Fruit fly (Drosophila melanogaster) whole organism, embryonic: ENCODE results near the gene CG16957.

ENCODE experiments used
- C15 ChIP-seq: fragments of 200-800 bp; sonication (Bioruptor generic); IDR thresholded peaks from 3 replicates; pipeline ENCODE4 v1.3.6; 2022; ENCODE audit warnings: missing biosample characterization, missing genetic modification characterization
- CG10543 ChIP-seq: fragments of 200-800 bp; sonication (Bioruptor generic); optimal IDR thresholded peaks from 3 replicates; lab custom pipeline; 2017; ENCODE audit warnings: missing biosample characterization, mild to moderate bottlenecking, missing genetic modification characterization, moderate library complexity
- CG11456 ChIP-seq: fragments of 200-800 bp; sonication (Bioruptor generic); IDR thresholded peaks from 3 replicates; pipeline ENCODE4 v1.3.6; 2022; ENCODE audit warnings: missing biosample characterization, missing genetic modification characterization
- CG11695 ChIP-seq: fragments of 200-800 bp; sonication (Bioruptor generic); IDR thresholded peaks from 3 replicates; pipeline ENCODE4 v1.3.6; 2022; ENCODE audit warnings: missing biosample characterization, missing genetic modification characterization
- CG12219 ChIP-seq: fragments of 200-800 bp; sonication (Bioruptor generic); optimal IDR thresholded peaks from 3 replicates; lab custom pipeline; 2018; ENCODE audit warnings: missing biosample characterization, mild to moderate bottlenecking, missing genetic modification characterization
- CG12659 ChIP-seq: fragments of 200-800 bp; sonication (Bioruptor generic); optimal IDR thresholded peaks from 3 replicates; lab custom pipeline; 2017; ENCODE audit warnings: mild to moderate bottlenecking, missing biosample characterization, missing genetic modification reagents, missing genetic modification characterization
- CG13775 ChIP-seq: fragments of 200-800 bp; sonication (Bioruptor generic); optimal IDR thresholded peaks from 3 replicates; lab custom pipeline; 2017; ENCODE audit warnings: missing biosample characterization, mild to moderate bottlenecking, missing genetic modification characterization
- CG15514 ChIP-seq: fragments of 200-800 bp; sonication (Bioruptor generic); optimal IDR thresholded peaks from 3 replicates; lab custom pipeline; 2017; ENCODE audit warnings: missing biosample characterization, missing genetic modification characterization, mild to moderate bottlenecking, moderate library complexity, missing genetic modification reagents
- CG17802 ChIP-seq: fragments of 200-800 bp; sonication (Bioruptor generic); optimal IDR thresholded peaks from 2 replicates; lab custom pipeline; 2018; ENCODE audit warnings: missing biosample characterization, mild to moderate bottlenecking, missing genetic modification characterization, moderate library complexity
- CG18262 ChIP-seq: fragments of 200-800 bp; optimal IDR thresholded peaks from 3 replicates; lab custom pipeline; 2019; ENCODE audit warnings: missing biosample characterization, mild to moderate bottlenecking, missing genetic modification characterization, moderate library complexity
- CG18599 ChIP-seq: fragments of 200-800 bp; sonication (Bioruptor generic); optimal IDR thresholded peaks from 3 replicates; lab custom pipeline; 2017; ENCODE audit warnings: missing biosample characterization, missing genetic modification characterization, mild to moderate bottlenecking, moderate library complexity, missing genetic modification reagents
- CG32772 ChIP-seq: fragments of 200-800 bp; sonication (Bioruptor generic); IDR thresholded peaks from 2 replicates; pipeline ENCODE4 v1.3.6; 2022; ENCODE audit warnings: missing biosample characterization, missing genetic modification characterization
- CG34376 ChIP-seq: fragments of 200-800 bp; sonication (Bioruptor generic); optimal IDR thresholded peaks from 2 replicates; lab custom pipeline; 2018; ENCODE audit warnings: missing biosample characterization, mild to moderate bottlenecking, missing genetic modification characterization
- CG4707 ChIP-seq: fragments of 200-800 bp; sonication (Bioruptor generic); optimal IDR thresholded peaks from 2 replicates; lab custom pipeline; 2018; ENCODE audit warnings: missing biosample characterization, mild to moderate bottlenecking, missing genetic modification characterization, moderate library complexity
- CG6175 ChIP-seq: fragments of 200-800 bp; sonication (Bioruptor generic); IDR thresholded peaks from 3 replicates; pipeline ENCODE4 v1.3.6; 2022; ENCODE audit warnings: missing biosample characterization, missing genetic modification characterization
- CG9215 ChIP-seq: fragments of 200-800 bp; sonication (Bioruptor generic); IDR thresholded peaks from 2 replicates; pipeline ENCODE4 v1.3.6; 2022; ENCODE audit warnings: missing biosample characterization, missing genetic modification characterization
- Camta ChIP-seq: fragments of 200-800 bp; sonication (Bioruptor generic); optimal IDR thresholded peaks from 2 replicates; lab custom pipeline; 2016; ENCODE audit warnings: missing biosample characterization, missing genetic modification characterization
- Dek ChIP-seq: fragments of 200-800 bp; sonication (Bioruptor generic); optimal IDR thresholded peaks from 3 replicates; lab custom pipeline; 2019; ENCODE audit warnings: missing biosample characterization, mild to moderate bottlenecking, missing genetic modification characterization, moderate library complexity
- E2f1 ChIP-seq: fragments of 200-800 bp; sonication (Bioruptor generic); IDR thresholded peaks from 2 replicates; pipeline ENCODE4 v1.3.6; 2022; ENCODE audit warnings: missing biosample characterization, missing genetic modification characterization
- ERR ChIP-seq: fragments of 200-800 bp; sonication (Bioruptor generic); optimal IDR thresholded peaks from 2 replicates; lab custom pipeline; 2016; ENCODE audit warnings: missing biosample characterization, missing genetic modification characterization
- Ets97D ChIP-seq: fragments of 200-800 bp; sonication (Bioruptor generic); optimal IDR thresholded peaks from 3 replicates; lab custom pipeline; 2016; ENCODE audit warnings: missing biosample characterization, missing genetic modification characterization
- Gug ChIP-seq: fragments of 200-800 bp; sonication (Bioruptor generic); IDR thresholded peaks from 4 replicates; pipeline ENCODE4 v1.3.6; 2022; ENCODE audit warnings: missing biosample characterization, missing genetic modification characterization
- Hey ChIP-seq: fragments of 200-800 bp; sonication (Bioruptor generic); optimal IDR thresholded peaks from 3 replicates; lab custom pipeline; 2018; ENCODE audit warnings: missing biosample characterization, mild to moderate bottlenecking, missing genetic modification characterization
- Hmr ChIP-seq: fragments of 200-800 bp; sonication (Bioruptor generic); optimal IDR thresholded peaks from 3 replicates; lab custom pipeline; 2017; ENCODE audit warnings: mild to moderate bottlenecking, missing biosample characterization, missing genetic modification reagents, missing genetic modification characterization
- Hr78 ChIP-seq, 2 experiments: fragments of 200-800 bp in 1 of 2; fragments of >200 bp in 1 of 2; sonication (Bioruptor generic) in 1 of 2; optimal IDR thresholded peaks; 2 replicates each; lab custom pipeline; 2017 to 2019; ENCODE audit warnings: missing biosample characterization in 2 of 2, missing genetic modification characterization in 2 of 2, mild to moderate bottlenecking in 1 of 2, moderate library complexity in 1 of 2
- Lim3 ChIP-seq: fragments of 200-800 bp; sonication (Bioruptor generic); IDR thresholded peaks from 2 replicates; pipeline ENCODE4 v1.3.6; 2022; ENCODE audit warnings: missing biosample characterization, missing genetic modification characterization
- Max ChIP-seq: fragments of 200-800 bp; sonication (Bioruptor generic); optimal IDR thresholded peaks from 2 replicates; lab custom pipeline; 2016; ENCODE audit warnings: missing biosample characterization, mild to moderate bottlenecking, missing genetic modification characterization
- Meics ChIP-seq: fragments of 200-800 bp; sonication (Bioruptor generic); optimal IDR thresholded peaks from 2 replicates; lab custom pipeline; 2017; ENCODE audit warnings: missing biosample characterization, mild to moderate bottlenecking, missing genetic modification characterization
- NfI ChIP-seq: fragments of 200-800 bp; sonication (Bioruptor generic); optimal IDR thresholded peaks from 3 replicates; lab custom pipeline; 2018; ENCODE audit warnings: missing biosample characterization, mild to moderate bottlenecking, missing genetic modification characterization, moderate library complexity
- Scr ChIP-seq: fragments of 200-800 bp; sonication (Bioruptor generic); IDR thresholded peaks from 2 replicates; pipeline ENCODE4 v1.3.6; 2022; ENCODE audit warnings: missing biosample characterization, missing genetic modification characterization; ENCODE audit not compliant: partially characterized antibody
- Taf1 ChIP-seq: fragments of 200-800 bp; sonication (Bioruptor generic); IDR thresholded peaks from 2 replicates; pipeline ENCODE4 v1.3.6; 2022; ENCODE audit warnings: missing biosample characterization, missing genetic modification characterization
- cas ChIP-seq: fragments of 200-800 bp; sonication (Bioruptor generic); IDR thresholded peaks from 2 replicates; pipeline ENCODE4 v1.3.6; 2022; ENCODE audit warnings: missing biosample characterization, missing genetic modification characterization
- caup ChIP-seq: fragments of 200-800 bp; sonication (Bioruptor generic); optimal IDR thresholded peaks from 3 replicates; lab custom pipeline; 2017; ENCODE audit warnings: missing biosample characterization, mild to moderate bottlenecking, missing genetic modification characterization, moderate library complexity; ENCODE audit not compliant: severe bottlenecking
- chinmo ChIP-seq: fragments of 200-800 bp; sonication (Bioruptor generic); IDR thresholded peaks from 4 replicates; pipeline ENCODE4 v1.3.6; 2022; ENCODE audit warnings: missing biosample characterization, missing genetic modification characterization; ENCODE audit not compliant: partially characterized antibody
- corto ChIP-seq: fragments of 200-800 bp; sonication (Bioruptor generic); optimal IDR thresholded peaks from 2 replicates; lab custom pipeline; 2016; ENCODE audit warnings: missing biosample characterization, mild to moderate bottlenecking, missing genetic modification characterization, moderate library complexity
- cwo ChIP-seq: fragments of 200-800 bp; sonication (Bioruptor generic); optimal IDR thresholded peaks from 3 replicates; lab custom pipeline; 2017; ENCODE audit warnings: missing biosample characterization, missing genetic modification characterization, mild to moderate bottlenecking, moderate library complexity, missing genetic modification reagents
- disco-r ChIP-seq: fragments of 200-800 bp; sonication (Bioruptor generic); optimal IDR thresholded peaks from 2 replicates; lab custom pipeline; 2016; ENCODE audit warnings: missing biosample characterization, missing genetic modification characterization
- grn ChIP-seq: fragments of 200-800 bp; sonication (Bioruptor generic); optimal IDR thresholded peaks from 3 replicates; lab custom pipeline; 2017; ENCODE audit warnings: missing biosample characterization, missing genetic modification characterization
- ind ChIP-seq: fragments of 200-800 bp; sonication (Bioruptor generic); optimal IDR thresholded peaks from 3 replicates; lab custom pipeline; 2016; ENCODE audit warnings: missing biosample characterization, missing genetic modification characterization
- lola ChIP-seq, 3 experiments: fragments of >200 bp in 2 of 3; fragments of 200-800 bp in 1 of 3; sonication (Bioruptor generic) in 1 of 3; optimal IDR thresholded peaks; 2 replicates each; lab custom pipeline; 2017 to 2019; ENCODE audit warnings: missing biosample characterization in 3 of 3, missing genetic modification characterization in 3 of 3, mild to moderate bottlenecking in 1 of 3, moderate library complexity in 1 of 3
- mld ChIP-seq: fragments of 200-800 bp; sonication (Bioruptor generic); IDR thresholded peaks from 3 replicates; pipeline ENCODE4 v1.3.6; 2022; ENCODE audit warnings: missing biosample characterization, missing genetic modification characterization; ENCODE audit not compliant: partially characterized antibody
- pho ChIP-seq: fragments of 200-800 bp; sonication (Bioruptor generic); optimal IDR thresholded peaks from 2 replicates; lab custom pipeline; 2016; ENCODE audit warnings: missing biosample characterization, missing genetic modification characterization
- sc ChIP-seq, 3 experiments: fragments of >200 bp in 2 of 3; fragments of 200-800 bp in 1 of 3; sonication (Bioruptor generic) in 1 of 3; optimal IDR thresholded peaks; 2 replicates in 2 of 3; 3 replicates in 1 of 3; lab custom pipeline; 2017; ENCODE audit warnings: mild to moderate bottlenecking in 1 of 3, missing biosample characterization in 1 of 3, missing genetic modification characterization in 1 of 3, missing genetic modification reagents in 1 of 3
- schlank ChIP-seq: fragments of 200-800 bp; sonication (Bioruptor generic); optimal IDR thresholded peaks from 2 replicates; lab custom pipeline; 2018; ENCODE audit warnings: missing biosample characterization, mild to moderate bottlenecking, missing genetic modification characterization
- sisA ChIP-seq: fragments of 200-800 bp; sonication (Bioruptor generic); IDR thresholded peaks from 2 replicates; pipeline ENCODE4 v1.3.6; 2022; ENCODE audit warnings: missing biosample characterization, missing genetic modification characterization
- slou ChIP-seq: fragments of 200-800 bp; sonication (Bioruptor generic); optimal IDR thresholded peaks from 3 replicates; lab custom pipeline; 2016; ENCODE audit warnings: missing biosample characterization, missing genetic modification characterization
- slp2 ChIP-seq: fragments of 200-800 bp; sonication (Bioruptor generic); optimal IDR thresholded peaks from 2 replicates; lab custom pipeline; 2016; ENCODE audit warnings: missing biosample characterization, missing genetic modification characterization
- stc ChIP-seq: fragments of 200-800 bp; sonication (Bioruptor generic); IDR thresholded peaks from 2 replicates; pipeline ENCODE4 v1.3.6; 2022; ENCODE audit warnings: missing biosample characterization, missing genetic modification characterization
- sug ChIP-seq: fragments of 200-800 bp; optimal IDR thresholded peaks from 2 replicates; lab custom pipeline; 2019; ENCODE audit warnings: missing biosample characterization, mild to moderate bottlenecking, missing genetic modification characterization, moderate library complexity

CG16957 gene

DNA sequence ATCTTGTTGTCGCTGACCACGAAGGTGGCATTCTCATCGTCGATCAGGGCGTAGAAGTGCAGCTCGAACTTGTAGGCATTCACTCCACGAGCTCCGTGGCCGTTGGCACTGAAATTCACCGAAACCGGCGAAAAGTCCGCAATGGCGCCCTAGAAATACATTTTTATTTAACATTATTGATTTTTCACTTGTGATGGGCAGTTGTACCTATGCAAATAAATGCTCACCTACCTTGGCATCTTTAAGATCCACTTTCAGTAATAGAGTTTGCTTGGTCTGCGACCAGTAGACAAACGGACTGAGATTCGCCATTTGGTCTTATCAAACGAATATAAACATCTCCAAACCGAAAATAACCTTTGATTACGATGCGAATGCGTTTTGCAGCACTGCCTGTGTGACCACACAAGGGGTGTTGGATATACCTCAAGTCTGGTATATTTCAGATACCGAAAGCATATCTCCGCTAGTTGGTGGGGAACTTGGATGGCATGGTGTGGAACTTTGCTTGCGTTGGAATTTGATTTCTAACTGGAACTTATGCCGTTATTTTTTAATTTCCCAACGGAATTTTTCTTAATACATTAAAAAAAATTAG, 49.4 kb upstream of the CG16957 start, which contains the start of gene Hacd2 (continued):
- TF ChIP-seq slp2 (GFP tag; lab: Kevin White, UChicago) (no peak), E2f1 (GFP tag; lab: Robert Waterston, UW) (no peak), CG15514 (GFP tag; lab: Kevin White, UChicago) (peak; percentile 87), slou (GFP tag; lab: Kevin White, UChicago) (no peak), CG32772 (no peak), ERR (GFP tag; lab: Kevin White, UChicago) (peak; percentile 53), Meics (GFP tag; lab: Kevin White, UChicago) (no peak), Scr (GFP tag; lab: Robert Waterston, UW) (peak; percentile 46), ind (peak; percentile 3), sc (optimal IDR thresholded peaks at IDR 0.05; lab: Kevin White, UChicago) (no peak), sc (GFP tag; optimal IDR thresholded peaks at IDR 0.05; lab: Kevin White, UChicago) (no peak), CG6175 (no peak), CG12219 (GFP tag; lab: Kevin White, UChicago) (no peak), mld (no peak), CG11695 (peak; percentile 50; the same call in 1 of the 3 replicates), Dek (tag; lab: Kevin White, UChicago) (peak; percentile 31), Ets97D (GFP tag; lab: Kevin White, UChicago) (peak; percentile 90), pho (GFP tag; lab: Kevin White, UChicago) (peak; percentile 39), schlank (tag; lab: Kevin White, UChicago) (no peak), Taf1 (GFP tag; lab: Robert Waterston, UW) (no peak), disco-r (GFP tag; lab: Kevin White, UChicago) (no peak), Camta (no peak), Hmr (peak; percentile 75), CG34376 (GFP tag; lab: Kevin White, UChicago) (no peak), corto (GFP tag; lab: Kevin White, UChicago) (no peak), NfI (GFP tag; lab: Kevin White, UChicago) (peak; percentile 19), Max (GFP tag; lab: Kevin White, UChicago) (peak; percentile 3), CG17802 (tag; lab: Kevin White, UChicago) (no peak), grn (GFP tag; lab: Kevin White, UChicago) (peak; percentile 57), C15 (GFP tag; lab: Robert Waterston, UW) (no peak), cas (GFP tag; lab: Robert Waterston, UW) (no peak), stc (GFP tag; lab: Robert Waterston, UW) (no peak), CG18262 (tag; lab: Kevin White, UChicago) (no peak), CG13775 (GFP tag; lab: Kevin White, UChicago) (no peak), sisA (no peak), CG4707 (GFP tag; lab: Kevin White, UChicago) (no peak), CG12659 (GFP tag; lab: Kevin White, UChicago) (peak; percentile 76), CG11456 (GFP tag; lab: Robert Waterston, UW) (peak; percentile 51; the same call in 1 of the 3 replicates)

DNA sequence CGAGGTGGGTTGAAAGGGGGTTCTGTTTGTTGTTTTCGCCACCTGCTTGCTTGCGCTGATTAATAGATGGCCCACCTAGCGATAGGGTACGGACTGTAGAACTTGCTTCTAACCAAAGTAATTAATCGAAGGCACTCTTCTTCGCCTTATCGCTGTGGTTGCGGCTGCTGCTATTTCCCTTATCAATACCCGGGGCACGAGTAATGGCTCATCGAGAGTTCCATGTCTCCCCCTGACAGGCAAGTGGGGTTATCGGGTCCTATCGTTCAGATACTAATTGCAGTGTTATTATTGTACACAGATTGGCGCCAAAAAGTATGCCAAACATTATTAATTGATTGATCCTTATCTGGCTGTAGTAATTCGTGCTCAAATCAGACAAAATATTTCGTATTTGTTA, 40.8 kb upstream of the CG16957 start:
- TF ChIP-seq CG34376 (GFP tag; lab: Kevin White, UChicago) (peak; percentile 86), Hr78 (GFP tag; optimal IDR thresholded peaks at IDR 0.05; lab: Kevin White, UChicago) (peak in 1 of 2 experiments; percentile 16), CG9215 (GFP tag; lab: Robert Waterston, UW) (no peak), CG6175 (0 out of 3 replicates have a peak, but pooled peaks have one; percentile 32), cwo (peak; percentile 82), CG18599 (GFP tag; lab: Kevin White, UChicago) (peak; percentile 26), sug (peak; percentile 94), CG10543 (GFP tag; lab: Kevin White, UChicago) (peak; percentile 12), Gug (GFP tag; lab: Robert Waterston, UW) (no peak), grn (GFP tag; lab: Kevin White, UChicago) (peak; percentile 85), lola (GFP tag; optimal IDR thresholded peaks at IDR 0.05; lab: Kevin White, UChicago) (no peak), caup (GFP tag; lab: Kevin White, UChicago) (peak; percentile 35), Lim3 (peak; percentile 73; the same call in 1 of the 2 replicates), chinmo (GFP tag; lab: Robert Waterston, UW) (0 out of 4 replicates have a peak, but pooled peaks have one; percentile 50), Hey (tag; lab: Kevin White, UChicago) (peak; percentile 21)
